Fruit fly (Drosophila melanogaster) whole organism, embryonic: ENCODE results near the gene CG14402.

Experiments
- ATbp ChIP-seq: fragments of 200-800 bp; sonication (Bioruptor generic); optimal IDR thresholded peaks from 2 replicates; lab custom pipeline; 2017; ENCODE audit warnings: missing biosample characterization, mild to moderate bottlenecking, missing genetic modification characterization, missing genetic modification reagents
- Adf1 ChIP-seq: fragments of 200-800 bp; sonication (Bioruptor generic); IDR thresholded peaks from 2 replicates; pipeline ENCODE4 v1.3.6; 2022; ENCODE audit warnings: missing biosample characterization, missing genetic modification characterization
- Atf3 ChIP-seq: fragments of 200-800 bp; sonication (Bioruptor generic); optimal IDR thresholded peaks from 3 replicates; lab custom pipeline; 2016; ENCODE audit warnings: missing biosample characterization, missing genetic modification characterization
- CG11456 ChIP-seq: fragments of 200-800 bp; sonication (Bioruptor generic); IDR thresholded peaks from 3 replicates; pipeline ENCODE4 v1.3.6; 2022; ENCODE audit warnings: missing biosample characterization, missing genetic modification characterization
- CG11696 ChIP-seq: fragments of 200-800 bp; sonication (Bioruptor generic); IDR thresholded peaks from 2 replicates; pipeline ENCODE4 v1.3.6; 2022; ENCODE audit warnings: missing biosample characterization, missing genetic modification characterization
- CG1233 ChIP-seq: fragments of 200-800 bp; sonication (Bioruptor generic); optimal IDR thresholded peaks from 4 replicates; lab custom pipeline; 2018; ENCODE audit warnings: missing biosample characterization, mild to moderate bottlenecking, missing genetic modification characterization
- CG17186 ChIP-seq: fragments of 200-800 bp; sonication (Bioruptor generic); optimal IDR thresholded peaks from 3 replicates; lab custom pipeline; 2017; ENCODE audit warnings: missing biosample characterization, missing genetic modification reagents, missing genetic modification characterization
- CG17328 ChIP-seq: fragments of 200-800 bp; sonication (Bioruptor generic); IDR thresholded peaks from 2 replicates; pipeline ENCODE4 v1.3.6; 2022; ENCODE audit warnings: missing biosample characterization, missing genetic modification characterization
- CG17612 ChIP-seq: fragments of 200-800 bp; sonication (Bioruptor generic); IDR thresholded peaks from 2 replicates; pipeline ENCODE4 v1.3.6; 2022; ENCODE audit warnings: missing biosample characterization, missing genetic modification characterization
- CG17912 ChIP-seq: fragments of 200-800 bp; sonication (Bioruptor generic); optimal IDR thresholded peaks from 2 replicates; lab custom pipeline; 2018; ENCODE audit warnings: missing biosample characterization, mild to moderate bottlenecking, missing genetic modification characterization
- CG18011 ChIP-seq: fragments of 200-800 bp; sonication (Bioruptor generic); optimal IDR thresholded peaks from 2 replicates; lab custom pipeline; 2017; ENCODE audit warnings: missing biosample characterization, missing genetic modification characterization, mild to moderate bottlenecking, moderate library complexity, missing genotype
- CG3065 ChIP-seq: fragments of 200-800 bp; sonication (Bioruptor generic); optimal IDR thresholded peaks from 2 replicates; lab custom pipeline; 2016; ENCODE audit warnings: missing biosample characterization, missing genetic modification characterization
- CG34224 ChIP-seq: fragments of 200-800 bp; sonication (Bioruptor generic); IDR thresholded peaks from 3 replicates; pipeline ENCODE4 v1.3.6; 2022; ENCODE audit warnings: missing biosample characterization, missing genetic modification characterization; ENCODE audit not compliant: partially characterized antibody
- CG4424 ChIP-seq: fragments of 200-800 bp; sonication (Bioruptor generic); optimal IDR thresholded peaks from 3 replicates; lab custom pipeline; 2016; ENCODE audit warnings: missing biosample characterization, missing genetic modification characterization
- CG4820 ChIP-seq: fragments of 200-800 bp; sonication (Bioruptor generic); optimal IDR thresholded peaks from 3 replicates; lab custom pipeline; 2016; ENCODE audit warnings: missing biosample characterization, missing genetic modification characterization
- CG6175 ChIP-seq: fragments of 200-800 bp; sonication (Bioruptor generic); IDR thresholded peaks from 3 replicates; pipeline ENCODE4 v1.3.6; 2022; ENCODE audit warnings: missing biosample characterization, missing genetic modification characterization
- CG8089 ChIP-seq: fragments of 200-800 bp; sonication (Bioruptor generic); optimal IDR thresholded peaks from 3 replicates; lab custom pipeline; 2016; ENCODE audit warnings: missing biosample characterization, missing genetic modification characterization
- CG8478 ChIP-seq: fragments of >200 bp; optimal IDR thresholded peaks from 2 replicates; lab custom pipeline; 2018
- CG9817 ChIP-seq: fragments of 200-800 bp; sonication (Bioruptor generic); optimal IDR thresholded peaks from 2 replicates; lab custom pipeline; 2018; ENCODE audit warnings: missing biosample characterization, mild to moderate bottlenecking, missing genetic modification characterization, moderate library complexity
- CHES-1-like ChIP-seq: fragments of 200-800 bp; sonication (Bioruptor generic); optimal IDR thresholded peaks from 2 replicates; lab custom pipeline; 2016; ENCODE audit warnings: missing biosample characterization, missing genetic modification characterization
- Chrac-16 ChIP-seq: fragments of 200-800 bp; sonication (Bioruptor generic); optimal IDR thresholded peaks from 3 replicates; lab custom pipeline; 2016; ENCODE audit warnings: missing biosample characterization, missing genetic modification characterization
- Dek ChIP-seq: fragments of 200-800 bp; sonication (Bioruptor generic); optimal IDR thresholded peaks from 3 replicates; lab custom pipeline; 2019; ENCODE audit warnings: missing biosample characterization, mild to moderate bottlenecking, missing genetic modification characterization, moderate library complexity
- E2f2 ChIP-seq: fragments of 200-800 bp; sonication (Bioruptor generic); IDR thresholded peaks from 2 replicates; pipeline ENCODE4 v1.3.6; 2022; ENCODE audit warnings: missing biosample characterization, missing genetic modification characterization
- Hr78 ChIP-seq, 2 experiments: fragments of 200-800 bp in 1 of 2; fragments of >200 bp in 1 of 2; sonication (Bioruptor generic) in 1 of 2; optimal IDR thresholded peaks; 2 replicates each; lab custom pipeline; 2017 to 2019; ENCODE audit warnings: missing biosample characterization in 2 of 2, missing genetic modification characterization in 2 of 2, mild to moderate bottlenecking in 1 of 2, moderate library complexity in 1 of 2
- Lhr ChIP-seq: fragments of 200-800 bp; sonication (Bioruptor generic); optimal IDR thresholded peaks from 3 replicates; lab custom pipeline; 2017; ENCODE audit warnings: mild to moderate bottlenecking, missing biosample characterization, missing genetic modification reagents, missing genetic modification characterization
- MBD-R2 ChIP-seq: fragments of 200-800 bp; sonication (Bioruptor generic); IDR thresholded peaks from 2 replicates; pipeline ENCODE4 v1.3.6; 2022; ENCODE audit warnings: missing biosample characterization, missing genetic modification characterization
- MESR4 ChIP-seq: fragments of 200-800 bp; sonication (Bioruptor generic); optimal IDR thresholded peaks from 2 replicates; lab custom pipeline; 2018; ENCODE audit warnings: missing biosample characterization, mild to moderate bottlenecking, missing genetic modification characterization, moderate library complexity
- Meics ChIP-seq: fragments of 200-800 bp; sonication (Bioruptor generic); optimal IDR thresholded peaks from 2 replicates; lab custom pipeline; 2017; ENCODE audit warnings: missing biosample characterization, mild to moderate bottlenecking, missing genetic modification characterization
- PHDP ChIP-seq: fragments of 200-800 bp; sonication (Bioruptor generic); optimal IDR thresholded peaks from 3 replicates; lab custom pipeline; 2018; ENCODE audit warnings: missing biosample characterization, mild to moderate bottlenecking, missing genetic modification characterization, moderate library complexity
- Ptx1 ChIP-seq: fragments of 200-800 bp; sonication (Bioruptor generic); IDR thresholded peaks from 2 replicates; pipeline ENCODE4 v1.3.6; 2022; ENCODE audit warnings: missing biosample characterization, missing genetic modification characterization
- Sry-δ ChIP-seq: fragments of 200-800 bp; sonication (Bioruptor generic); optimal IDR thresholded peaks from 2 replicates; lab custom pipeline; 2016; ENCODE audit warnings: missing biosample characterization, missing genetic modification characterization
- al ChIP-seq: fragments of 200-800 bp; sonication (Bioruptor generic); IDR thresholded peaks from 2 replicates; pipeline ENCODE4 v1.3.6; 2022; ENCODE audit warnings: missing biosample characterization, missing genetic modification characterization
- amos ChIP-seq: fragments of 200-800 bp; sonication (Bioruptor generic); IDR thresholded peaks from 2 replicates; pipeline ENCODE4 v1.3.6; 2022; ENCODE audit warnings: missing biosample characterization, missing genetic modification characterization; ENCODE audit not compliant: partially characterized antibody
- cas ChIP-seq: fragments of 200-800 bp; sonication (Bioruptor generic); IDR thresholded peaks from 2 replicates; pipeline ENCODE4 v1.3.6; 2022; ENCODE audit warnings: missing biosample characterization, missing genetic modification characterization
- corto ChIP-seq: fragments of 200-800 bp; sonication (Bioruptor generic); optimal IDR thresholded peaks from 2 replicates; lab custom pipeline; 2016; ENCODE audit warnings: missing biosample characterization, mild to moderate bottlenecking, missing genetic modification characterization, moderate library complexity
- emc ChIP-seq: fragments of 200-800 bp; sonication (Bioruptor generic); optimal IDR thresholded peaks from 2 replicates; lab custom pipeline; 2016; ENCODE audit warnings: missing biosample characterization, missing genetic modification characterization
- en ChIP-seq: fragments of 200-800 bp; sonication (Bioruptor generic); optimal IDR thresholded peaks from 2 replicates; lab custom pipeline; 2016; ENCODE audit warnings: missing biosample characterization, missing genetic modification characterization
- gce ChIP-seq: fragments of 200-800 bp; sonication (Bioruptor generic); IDR thresholded peaks from 3 replicates; pipeline ENCODE4 v1.3.6; 2022; ENCODE audit warnings: missing biosample characterization, missing genetic modification characterization
- gt ChIP-seq: fragments of 200-800 bp; sonication (Bioruptor generic); IDR thresholded peaks from 2 replicates; pipeline ENCODE4 v1.3.6; 2022; ENCODE audit warnings: missing biosample characterization, missing genetic modification characterization
- inv ChIP-seq: fragments of 200-800 bp; sonication (Bioruptor generic); IDR thresholded peaks from 2 replicates; pipeline ENCODE4 v1.3.6; 2022; ENCODE audit warnings: missing biosample characterization, missing genetic modification characterization; ENCODE audit not compliant: partially characterized antibody
- kay ChIP-seq: fragments of 200-800 bp; sonication (Bioruptor generic); optimal IDR thresholded peaks from 2 replicates; lab custom pipeline; 2016; ENCODE audit warnings: missing biosample characterization, missing genetic modification characterization
- lab ChIP-seq: fragments of 200-800 bp; sonication (Bioruptor generic); optimal IDR thresholded peaks from 3 replicates; lab custom pipeline; 2017; ENCODE audit warnings: missing biosample characterization, missing genetic modification characterization, mild to moderate bottlenecking, moderate library complexity, missing genetic modification reagents
- lilli ChIP-seq: fragments of 200-800 bp; sonication (Bioruptor generic); optimal IDR thresholded peaks from 3 replicates; lab custom pipeline; 2016; ENCODE audit warnings: missing biosample characterization, missing genetic modification characterization
- mirr ChIP-seq: fragments of 200-800 bp; sonication (Bioruptor generic); optimal IDR thresholded peaks from 3 replicates; lab custom pipeline; 2018; ENCODE audit warnings: missing biosample characterization, mild to moderate bottlenecking, missing genetic modification characterization
- odd ChIP-seq: fragments of 200-800 bp; sonication (Bioruptor generic); optimal IDR thresholded peaks from 2 replicates; lab custom pipeline; 2017; ENCODE audit warnings: missing biosample characterization, mild to moderate bottlenecking, missing genetic modification characterization
- pros ChIP-seq: fragments of 200-800 bp; sonication (Bioruptor generic); optimal IDR thresholded peaks from 3 replicates; lab custom pipeline; 2019; ENCODE audit warnings: missing biosample characterization, mild to moderate bottlenecking, missing genetic modification characterization, moderate library complexity
- seq ChIP-seq: fragments of 200-800 bp; sonication (Bioruptor generic); IDR thresholded peaks from 2 replicates; pipeline ENCODE4 v1.3.6; 2022; ENCODE audit warnings: missing biosample characterization, missing genetic modification characterization
- sna ChIP-seq: fragments of 200-800 bp; sonication (Bioruptor generic); IDR thresholded peaks from 2 replicates; pipeline ENCODE4 v1.3.6; 2022; ENCODE audit warnings: missing biosample characterization, missing genetic modification characterization; ENCODE audit not compliant: partially characterized antibody
- sug ChIP-seq: fragments of 200-800 bp; optimal IDR thresholded peaks from 2 replicates; lab custom pipeline; 2019; ENCODE audit warnings: missing biosample characterization, mild to moderate bottlenecking, missing genetic modification characterization, moderate library complexity
- zen2 ChIP-seq: fragments of 200-800 bp; sonication (Bioruptor generic); IDR thresholded peaks from 3 replicates; pipeline ENCODE4 v1.3.6; 2022; ENCODE audit warnings: missing biosample characterization, missing genetic modification characterization; ENCODE audit not compliant: partially characterized antibody

Gene CG14402

DNA sequence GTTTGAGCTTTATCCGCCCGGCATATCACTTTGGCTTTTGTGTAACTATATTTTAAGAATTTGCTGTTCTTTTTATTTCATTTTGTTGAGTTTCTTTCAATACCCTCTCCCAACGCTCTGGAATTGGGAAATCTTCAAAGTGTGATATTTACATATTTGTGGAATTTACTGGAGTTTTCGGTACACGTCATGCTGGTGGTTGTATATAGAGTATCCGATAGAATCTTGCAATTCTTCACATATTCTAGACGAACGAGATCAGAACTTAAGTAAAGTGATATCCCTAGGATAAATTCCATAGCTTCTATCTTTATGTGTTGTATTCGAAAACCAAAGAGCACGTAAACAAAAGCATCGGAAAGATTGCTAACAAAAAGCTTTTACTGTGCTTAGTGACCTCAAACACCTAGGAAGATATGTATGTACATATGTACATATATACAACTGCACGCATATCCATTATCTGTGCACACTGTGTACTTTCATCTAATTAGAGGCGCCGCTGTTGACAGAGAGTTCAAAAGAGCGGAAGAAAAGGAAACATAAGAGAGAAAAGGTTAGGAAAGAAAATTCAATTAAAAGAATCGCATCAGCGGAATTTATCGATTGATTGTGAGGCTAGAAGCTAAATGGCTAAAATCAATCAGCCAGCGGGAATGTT, 47.7 kb downstream of the CG14402 start (continued):
- TF ChIP-seq Atf3 (GFP tag; lab: Kevin White, UChicago) = no peak
- peak; percentile 34 for TF ChIP-seq PHDP (tag; lab: Kevin White, UChicago)
- TF ChIP-seq Hr78 (GFP tag; optimal IDR thresholded peaks at IDR 0.05; lab: Kevin White, UChicago) = peak in 1 of 2 experiments; percentile 75
- TF ChIP-seq gce (GFP tag; lab: Robert Waterston, UW) = peak; percentile 72; the same call in 2 of the 3 replicates
- TF ChIP-seq en (GFP tag; lab: Kevin White, UChicago) = no peak
- no peak for TF ChIP-seq emc (GFP tag; lab: Kevin White, UChicago)
- no peak for TF ChIP-seq CG34224 (GFP tag; lab: Robert Waterston, UW)
- TF ChIP-seq MBD-R2 = no peak
- no peak for TF ChIP-seq CG17186 (GFP tag; lab: Kevin White, UChicago)
- no peak for TF ChIP-seq CG11696
- TF ChIP-seq CG17912 (GFP tag; lab: Kevin White, UChicago) = peak; percentile 93
- TF ChIP-seq odd = peak; percentile 53
- TF ChIP-seq CG8089 (GFP tag; lab: Kevin White, UChicago) = peak; percentile 46
- TF ChIP-seq ATbp = peak; percentile 92
- TF ChIP-seq Adf1 = no peak
- TF ChIP-seq Sry-δ (GFP tag; lab: Kevin White, UChicago) = no peak
- peak; percentile 63 for TF ChIP-seq Lhr (GFP tag; lab: Kevin White, UChicago)
- TF ChIP-seq seq (GFP tag; lab: Robert Waterston, UW) = 0 out of 2 replicates have a peak, but pooled peaks have one; percentile 27
- peak; percentile 5 for TF ChIP-seq sug (tag; lab: Kevin White, UChicago)
- peak; percentile 78 for TF ChIP-seq CG1233 (GFP tag; lab: Kevin White, UChicago)
- TF ChIP-seq Chrac-16 (GFP tag; lab: Kevin White, UChicago) = no peak
- TF ChIP-seq CG3065 (GFP tag; lab: Kevin White, UChicago) = no peak
- no peak for TF ChIP-seq Meics
- no peak for TF ChIP-seq MESR4 (GFP tag; lab: Kevin White, UChicago)
- no peak for TF ChIP-seq CG4424 (GFP tag; lab: Kevin White, UChicago)
- TF ChIP-seq CG9817 (tag; lab: Kevin White, UChicago) = no peak
- TF ChIP-seq CG6175 = no peak
- TF ChIP-seq pros (GFP tag; lab: Kevin White, UChicago) = no peak
- peak; percentile 79 for TF ChIP-seq lab
- TF ChIP-seq inv (GFP tag; lab: Robert Waterston, UW) = no peak
- TF ChIP-seq kay (GFP tag; lab: Kevin White, UChicago) = peak; percentile 7
- no peak for TF ChIP-seq CG18011 (GFP tag; lab: Kevin White, UChicago)
- TF ChIP-seq gt (GFP tag; lab: Robert Waterston, UW) = no peak
- TF ChIP-seq al = no peak
- no peak for TF ChIP-seq CG4820
- peak; percentile 62 for TF ChIP-seq mirr
- TF ChIP-seq E2f2 (GFP tag; lab: Robert Waterston, UW) = 0 out of 2 replicates have a peak, but pooled peaks have one; percentile 33
- TF ChIP-seq Dek = no peak
- TF ChIP-seq zen2 = no peak
- no peak for TF ChIP-seq corto
- TF ChIP-seq CG8478 (lab: Kevin White, UChicago) = no peak
- no peak for TF ChIP-seq Ptx1
- TF ChIP-seq CG17612 (GFP tag; lab: Robert Waterston, UW) = no peak
- no peak for TF ChIP-seq lilli
- no peak for TF ChIP-seq sna (GFP tag; lab: Robert Waterston, UW)
- no peak for TF ChIP-seq CG11456
- TF ChIP-seq CHES-1-like (GFP tag; lab: Kevin White, UChicago) = no peak
- TF ChIP-seq amos (GFP tag; lab: Robert Waterston, UW) = no peak
- no peak for TF ChIP-seq cas
- no peak for TF ChIP-seq CG17328 (GFP tag; lab: Robert Waterston, UW)
